Worm (Caenorhabditis elegans) whole organism, L4/young adult: Measurements from ENCODE around the gene C45B2.3.

Experiments
- dao-5 ChIP-seq: sonication (generic microtip); optimal IDR thresholded peaks from 2 replicates; lab custom pipeline; 2016; ENCODE audit warnings: missing genotype, missing genetic modification characterization, moderate library complexity, missing compliant biosample characterization
- him-1 ChIP-seq: sonication (generic microtip); optimal IDR thresholded peaks from 2 replicates; lab custom pipeline; 2016; ENCODE audit warnings: missing genotype, missing genetic modification reagents, missing genetic modification characterization, missing compliant biosample characterization

DNA sequence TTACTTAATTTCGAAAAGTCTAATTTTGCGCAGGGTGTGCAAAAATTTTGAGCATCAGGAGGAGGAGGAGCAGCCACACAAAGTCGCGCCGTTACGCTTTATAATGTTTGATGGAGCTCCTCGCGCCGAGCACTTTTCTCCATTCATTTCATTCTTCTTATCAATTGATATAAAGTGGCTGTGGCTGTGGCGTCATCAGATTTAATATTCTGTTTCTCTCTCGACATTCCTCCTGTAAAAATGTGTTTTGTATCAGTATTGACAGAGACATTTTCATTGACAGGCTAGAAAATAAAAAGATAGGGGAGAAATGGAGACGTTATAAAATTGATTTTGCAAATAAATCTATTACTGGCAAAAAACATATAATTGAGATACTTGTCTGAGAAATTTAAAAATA is 46.5 kb downstream of the C45B2.3 start:
- TF ChIP-seq dao-5 (tag; lab: Kevin White, UChicago): no peak
- no peak for TF ChIP-seq him-1 (tag; lab: Kevin White, UChicago)
